Fruit fly (Drosophila melanogaster) whole organism, embryonic: Measurements from ENCODE around the gene Helz.

ENCODE experiments used
- ATbp ChIP-seq: fragments of 200-800 bp; sonication (Bioruptor generic); optimal IDR thresholded peaks from 2 replicates; lab custom pipeline; 2017; ENCODE audit warnings: missing biosample characterization, mild to moderate bottlenecking, missing genetic modification characterization, missing genetic modification reagents
- B-H1 ChIP-seq: fragments of 200-800 bp; sonication (Bioruptor generic); IDR thresholded peaks from 3 replicates; pipeline ENCODE4 v1.3.6; 2022; ENCODE audit warnings: missing biosample characterization, missing genetic modification characterization
- Bgb ChIP-seq: fragments of 200-800 bp; sonication (Bioruptor generic); IDR thresholded peaks from 2 replicates; pipeline ENCODE4 v1.3.6; 2022; ENCODE audit warnings: missing biosample characterization, missing genetic modification characterization; ENCODE audit not compliant: partially characterized antibody
- CG11560 ChIP-seq: fragments of 200-800 bp; sonication (Bioruptor generic); IDR thresholded peaks from 3 replicates; pipeline ENCODE4 v1.3.6; 2022; ENCODE audit warnings: missing biosample characterization, missing genetic modification characterization
- CG12104 ChIP-seq: fragments of 200-800 bp; sonication (Bioruptor generic); optimal IDR thresholded peaks from 3 replicates; lab custom pipeline; 2016; ENCODE audit warnings: missing biosample characterization, missing genetic modification characterization
- CG12219 ChIP-seq: fragments of 200-800 bp; sonication (Bioruptor generic); optimal IDR thresholded peaks from 3 replicates; lab custom pipeline; 2018; ENCODE audit warnings: missing biosample characterization, mild to moderate bottlenecking, missing genetic modification characterization
- CG13287 ChIP-seq: fragments of 200-800 bp; sonication (Bioruptor generic); IDR thresholded peaks from 2 replicates; pipeline ENCODE4 v1.3.6; 2022; ENCODE audit warnings: missing biosample characterization, missing genetic modification characterization; ENCODE audit not compliant: partially characterized antibody
- CG13775 ChIP-seq: fragments of 200-800 bp; sonication (Bioruptor generic); optimal IDR thresholded peaks from 3 replicates; lab custom pipeline; 2017; ENCODE audit warnings: missing biosample characterization, mild to moderate bottlenecking, missing genetic modification characterization
- CG15514 ChIP-seq: fragments of 200-800 bp; sonication (Bioruptor generic); optimal IDR thresholded peaks from 3 replicates; lab custom pipeline; 2017; ENCODE audit warnings: missing biosample characterization, missing genetic modification characterization, mild to moderate bottlenecking, moderate library complexity, missing genetic modification reagents
- CG16813 ChIP-seq: fragments of 200-800 bp; sonication (Bioruptor generic); IDR thresholded peaks from 3 replicates; pipeline ENCODE4 v1.3.6; 2022; ENCODE audit warnings: missing biosample characterization, missing genetic modification characterization; ENCODE audit not compliant: partially characterized antibody
- CG16815 ChIP-seq: fragments of 200-800 bp; sonication (Bioruptor generic); optimal IDR thresholded peaks from 3 replicates; lab custom pipeline; 2017; ENCODE audit warnings: missing biosample characterization, mild to moderate bottlenecking, missing genetic modification characterization
- CG17568 ChIP-seq: fragments of 200-800 bp; sonication (Bioruptor generic); optimal IDR thresholded peaks from 2 replicates; lab custom pipeline; 2018; ENCODE audit warnings: missing biosample characterization, mild to moderate bottlenecking, missing genetic modification characterization, moderate library complexity
- CG5245 ChIP-seq: fragments of 200-800 bp; sonication (Bioruptor generic); optimal IDR thresholded peaks from 3 replicates; lab custom pipeline; 2016; ENCODE audit warnings: missing biosample characterization, missing genetic modification characterization
- CG6683 ChIP-seq: fragments of 200-800 bp; sonication (Bioruptor generic); optimal IDR thresholded peaks from 2 replicates; lab custom pipeline; 2017; ENCODE audit warnings: missing biosample characterization, mild to moderate bottlenecking, missing genetic modification characterization, missing genetic modification reagents
- CG6813 ChIP-seq: fragments of 200-800 bp; sonication (Bioruptor generic); optimal IDR thresholded peaks from 2 replicates; lab custom pipeline; 2017; ENCODE audit warnings: missing biosample characterization, missing genetic modification characterization, mild to moderate bottlenecking, moderate library complexity, missing genetic modification reagents
- CG7786 ChIP-seq: fragments of 200-800 bp; sonication (Bioruptor generic); optimal IDR thresholded peaks from 2 replicates; lab custom pipeline; 2016; ENCODE audit warnings: missing biosample characterization, missing genetic modification characterization
- CG8359 ChIP-seq: fragments of 200-800 bp; sonication (Bioruptor generic); optimal IDR thresholded peaks from 2 replicates; lab custom pipeline; 2017; ENCODE audit warnings: missing biosample characterization, mild to moderate bottlenecking, missing genetic modification characterization, borderline replicate concordance
- CG8388 ChIP-seq: fragments of 200-800 bp; sonication (Bioruptor generic); optimal IDR thresholded peaks from 2 replicates; lab custom pipeline; 2019; ENCODE audit warnings: missing biosample characterization, mild to moderate bottlenecking, missing genetic modification characterization, moderate library complexity
- CG8478 ChIP-seq: fragments of >200 bp; optimal IDR thresholded peaks from 2 replicates; lab custom pipeline; 2018
- CG9876 ChIP-seq: fragments of 200-800 bp; sonication (Bioruptor generic); optimal IDR thresholded peaks from 2 replicates; lab custom pipeline; 2016; ENCODE audit warnings: missing biosample characterization, missing genetic modification characterization
- CoRest ChIP-seq: fragments of 200-800 bp; sonication (Bioruptor generic); optimal IDR thresholded peaks from 3 replicates; lab custom pipeline; 2018; ENCODE audit warnings: missing biosample characterization, mild to moderate bottlenecking, missing genetic modification characterization, moderate library complexity
- Dip2 ChIP-seq: fragments of 200-800 bp; sonication (Bioruptor generic); IDR thresholded peaks from 2 replicates; pipeline ENCODE4 v1.3.6; 2022; ENCODE audit warnings: missing biosample characterization, missing genetic modification characterization
- Ets97D ChIP-seq: fragments of 200-800 bp; sonication (Bioruptor generic); optimal IDR thresholded peaks from 3 replicates; lab custom pipeline; 2016; ENCODE audit warnings: missing biosample characterization, missing genetic modification characterization
- H2.0 ChIP-seq: fragments of 200-800 bp; sonication (Bioruptor generic); IDR thresholded peaks from 2 replicates; pipeline ENCODE4 v1.3.6; 2022; ENCODE audit warnings: missing biosample characterization, missing genetic modification characterization
- Med ChIP-seq: fragments of 200-800 bp; sonication (Bioruptor generic); peaks from one replicate; lab custom pipeline; 2016; ENCODE audit warnings: missing biosample characterization, missing genetic modification characterization, mild to moderate bottlenecking, inconsistent platforms, moderate library complexity
- Stat92E ChIP-seq, 3 experiments: fragments of >200 bp in 2 of 3; fragments of 200-800 bp in 1 of 3; sonication (Bioruptor generic) in 1 of 3; optimal IDR thresholded peaks; 2 replicates each; lab custom pipeline; 2017 to 2019; ENCODE audit warnings: missing biosample characterization in 3 of 3, missing genetic modification characterization in 3 of 3, mild to moderate bottlenecking in 1 of 3, moderate library complexity in 1 of 3
- Xbp1 ChIP-seq: fragments of 200-800 bp; sonication (Bioruptor generic); optimal IDR thresholded peaks from 3 replicates; lab custom pipeline; 2016; ENCODE audit warnings: missing biosample characterization, mild to moderate bottlenecking, missing genetic modification characterization
- ap ChIP-seq: fragments of 200-800 bp; sonication (Bioruptor generic); IDR thresholded peaks from 2 replicates; pipeline ENCODE4 v1.3.6; 2022; ENCODE audit warnings: missing biosample characterization, missing genetic modification characterization
- bab2 ChIP-seq: fragments of 200-800 bp; sonication (Bioruptor generic); optimal IDR thresholded peaks from 2 replicates; lab custom pipeline; 2016; ENCODE audit warnings: missing biosample characterization, missing genetic modification characterization
- bbx ChIP-seq: fragments of 200-800 bp; sonication (Bioruptor generic); IDR thresholded peaks from 2 replicates; pipeline ENCODE4 v1.3.6; 2022; ENCODE audit warnings: missing biosample characterization, missing genetic modification characterization; ENCODE audit not compliant: partially characterized antibody
- cg ChIP-seq: fragments of 200-800 bp; sonication (Bioruptor generic); optimal IDR thresholded peaks from 3 replicates; lab custom pipeline; 2019; ENCODE audit warnings: missing biosample characterization, mild to moderate bottlenecking, missing genetic modification characterization, moderate library complexity
- chm ChIP-seq: fragments of 200-800 bp; sonication (Bioruptor generic); IDR thresholded peaks from 2 replicates; pipeline ENCODE4 v1.3.6; 2022; ENCODE audit warnings: missing biosample characterization, missing genetic modification characterization
- crc ChIP-seq: fragments of 200-800 bp; sonication (Bioruptor generic); optimal IDR thresholded peaks from 2 replicates; lab custom pipeline; 2016; ENCODE audit warnings: missing biosample characterization, missing genetic modification characterization
- dmrt99B ChIP-seq: fragments of 200-800 bp; sonication (Bioruptor generic); optimal IDR thresholded peaks from 2 replicates; lab custom pipeline; 2018; ENCODE audit warnings: missing biosample characterization, mild to moderate bottlenecking, missing genetic modification characterization, moderate library complexity
- fd102C ChIP-seq: fragments of 200-800 bp; sonication (Bioruptor generic); optimal IDR thresholded peaks from 2 replicates; lab custom pipeline; 2018; ENCODE audit warnings: missing biosample characterization, mild to moderate bottlenecking, missing genetic modification characterization, moderate library complexity
- gfzf ChIP-seq: fragments of 200-800 bp; sonication (Bioruptor generic); optimal IDR thresholded peaks from 2 replicates; lab custom pipeline; 2016; ENCODE audit warnings: missing biosample characterization, mild to moderate bottlenecking, missing genetic modification characterization, moderate library complexity
- gro ChIP-seq: fragments of 200-800 bp; sonication (Bioruptor generic); optimal IDR thresholded peaks from 2 replicates; lab custom pipeline; 2016; ENCODE audit warnings: missing biosample characterization, missing genetic modification characterization
- gsb ChIP-seq: fragments of 200-800 bp; sonication (Bioruptor generic); IDR thresholded peaks from 2 replicates; pipeline ENCODE4 v1.3.6; 2022; ENCODE audit warnings: missing biosample characterization, missing genetic modification characterization
- inv ChIP-seq: fragments of 200-800 bp; sonication (Bioruptor generic); IDR thresholded peaks from 2 replicates; pipeline ENCODE4 v1.3.6; 2022; ENCODE audit warnings: missing biosample characterization, missing genetic modification characterization; ENCODE audit not compliant: partially characterized antibody
- lmd ChIP-seq: fragments of 200-800 bp; sonication (Bioruptor generic); IDR thresholded peaks from 2 replicates; pipeline ENCODE4 v1.3.6; 2022; ENCODE audit warnings: missing biosample characterization, missing genetic modification characterization
- nmo ChIP-seq: fragments of 200-800 bp; sonication (Bioruptor generic); optimal IDR thresholded peaks from 2 replicates; lab custom pipeline; 2018; ENCODE audit warnings: missing biosample characterization, mild to moderate bottlenecking, missing genetic modification characterization, moderate library complexity
- onecut ChIP-seq: fragments of 200-800 bp; sonication (Bioruptor generic); IDR thresholded peaks from 2 replicates; pipeline ENCODE4 v1.3.6; 2022; ENCODE audit warnings: missing biosample characterization, missing genetic modification characterization
- otp ChIP-seq: fragments of 200-800 bp; sonication (Bioruptor generic); IDR thresholded peaks from 3 replicates; pipeline ENCODE4, ENCODE4 v1.3.6; 2022; ENCODE audit warnings: missing biosample characterization, missing genetic modification characterization
- p53 ChIP-seq: fragments of 200-800 bp; sonication (Bioruptor generic); optimal IDR thresholded peaks from 2 replicates; lab custom pipeline; 2016; ENCODE audit warnings: missing biosample characterization, missing genetic modification characterization
- peb ChIP-seq: fragments of 200-800 bp; sonication (Bioruptor generic); IDR thresholded peaks from 2 replicates; pipeline ENCODE4 v1.3.6; 2022; ENCODE audit warnings: missing biosample characterization, missing genetic modification characterization
- phol ChIP-seq: fragments of 200-800 bp; sonication (Bioruptor generic); optimal IDR thresholded peaks from 3 replicates; lab custom pipeline; 2018; ENCODE audit warnings: missing biosample characterization, mild to moderate bottlenecking, missing genetic modification characterization, moderate library complexity
- sisA ChIP-seq: fragments of 200-800 bp; sonication (Bioruptor generic); IDR thresholded peaks from 2 replicates; pipeline ENCODE4 v1.3.6; 2022; ENCODE audit warnings: missing biosample characterization, missing genetic modification characterization
- sr ChIP-seq: fragments of 200-800 bp; sonication (Bioruptor generic); IDR thresholded peaks from 3 replicates; pipeline ENCODE4 v1.3.6; 2022; ENCODE audit warnings: missing biosample characterization, missing genetic modification characterization
- trh ChIP-seq: fragments of 200-800 bp; sonication (Bioruptor generic); optimal IDR thresholded peaks from 2 replicates; lab custom pipeline; 2016; ENCODE audit warnings: missing biosample characterization, missing genetic modification characterization

Helz gene

dm6 chr3L:14786230-14786850 lies 3.4 kb upstream of the Helz start, which contains the start of the genes bmm and Tdrd3 (continued):
- TF ChIP-seq Stat92E (GFP tag; optimal IDR thresholded peaks at IDR 0.05; lab: Kevin White, UChicago): peak in 1 of 3 experiments; percentile 63
- no peak for TF ChIP-seq CG8478 (lab: Kevin White, UChicago)
- TF ChIP-seq CG9876 (GFP tag; lab: Kevin White, UChicago): peak; percentile 36
- peak; percentile 29; the same call in 1 of the 2 replicates for TF ChIP-seq ap (GFP tag; lab: Robert Waterston, UW)
- no peak for TF ChIP-seq cg (GFP tag; lab: Kevin White, UChicago)
- no peak for TF ChIP-seq peb
- peak; percentile 76 for TF ChIP-seq dmrt99B (tag; lab: Kevin White, UChicago)
- TF ChIP-seq ATbp: peak; percentile 49
- no peak for TF ChIP-seq Dip2 (GFP tag; lab: Robert Waterston, UW)
- TF ChIP-seq nmo (GFP tag; lab: Kevin White, UChicago): peak; percentile 93
- TF ChIP-seq Med (GFP tag; lab: Kevin White, UChicago): peak; percentile 84
- TF ChIP-seq sr (GFP tag; lab: Robert Waterston, UW): no peak
- peak; percentile 52 for TF ChIP-seq CG6683
- peak; percentile 76 for TF ChIP-seq chm (GFP tag; lab: Robert Waterston, UW)
- peak; percentile 87 for TF ChIP-seq CG13287
- TF ChIP-seq otp (GFP tag; lab: Robert Waterston, UW): peak; percentile 52; the same call in 2 of the 3 replicates
- no peak for TF ChIP-seq gro (GFP tag; lab: Kevin White, UChicago)
- no peak for TF ChIP-seq CG8359 (GFP tag; lab: Kevin White, UChicago)
- 0 out of 3 replicates have a peak, but pooled peaks have one; percentile 43 for TF ChIP-seq B-H1 (GFP tag; lab: Robert Waterston, UW)
- TF ChIP-seq Xbp1 (GFP tag; lab: Kevin White, UChicago): peak; percentile 90
- TF ChIP-seq CG8388: peak; percentile 70
- peak; percentile 62 for TF ChIP-seq CG7786 (GFP tag; lab: Kevin White, UChicago)
- TF ChIP-seq trh (GFP tag; lab: Kevin White, UChicago): peak; percentile 71
- peak; percentile 95 for TF ChIP-seq CoRest
- peak; percentile 78 for TF ChIP-seq CG16815 (GFP tag; lab: Kevin White, UChicago)
- peak; percentile 92 for TF ChIP-seq CG16813 (GFP tag; lab: Robert Waterston, UW)
- no peak for TF ChIP-seq p53
- peak; percentile 37 for TF ChIP-seq CG5245 (GFP tag; lab: Kevin White, UChicago)
- peak; percentile 87 for TF ChIP-seq inv (GFP tag; lab: Robert Waterston, UW)
- 0 out of 2 replicates have a peak, but pooled peaks have one; percentile 6 for TF ChIP-seq onecut
- TF ChIP-seq H2.0 (GFP tag; lab: Robert Waterston, UW): peak; percentile 58; the same call in 1 of the 2 replicates
- TF ChIP-seq crc (GFP tag; lab: Kevin White, UChicago): no peak
- peak; percentile 21 for TF ChIP-seq Ets97D (GFP tag; lab: Kevin White, UChicago)
- no peak for TF ChIP-seq gsb (GFP tag; lab: Robert Waterston, UW)
- peak; percentile 77 for TF ChIP-seq gfzf (GFP tag; lab: Kevin White, UChicago)
- peak; percentile 41 for TF ChIP-seq fd102C (GFP tag; lab: Kevin White, UChicago)
- TF ChIP-seq lmd (GFP tag; lab: Robert Waterston, UW): peak; percentile 84
- TF ChIP-seq CG11560 (tag; lab: Robert Waterston, UW): peak; percentile 27; the same call in 1 of the 3 replicates
- TF ChIP-seq Bgb: peak; percentile 83
- peak; percentile 89 for TF ChIP-seq phol (tag; lab: Kevin White, UChicago)
- TF ChIP-seq CG15514 (GFP tag; lab: Kevin White, UChicago): peak; percentile 61
- TF ChIP-seq CG17568 (GFP tag; lab: Kevin White, UChicago): peak; percentile 40
- peak; percentile 65 for TF ChIP-seq bab2 (GFP tag; lab: Kevin White, UChicago)
- peak; percentile 30 for TF ChIP-seq CG6813
- peak; percentile 70 for TF ChIP-seq sisA (GFP tag; lab: Robert Waterston, UW)
- peak; percentile 83 for TF ChIP-seq CG12104 (GFP tag; lab: Kevin White, UChicago)
- no peak for TF ChIP-seq CG12219
- TF ChIP-seq CG13775: peak; percentile 90
- TF ChIP-seq bbx: peak; percentile 76
